Fruit fly (Drosophila melanogaster): ENCODE data around the gene CG11899.

Gene CG11899

DNA sequence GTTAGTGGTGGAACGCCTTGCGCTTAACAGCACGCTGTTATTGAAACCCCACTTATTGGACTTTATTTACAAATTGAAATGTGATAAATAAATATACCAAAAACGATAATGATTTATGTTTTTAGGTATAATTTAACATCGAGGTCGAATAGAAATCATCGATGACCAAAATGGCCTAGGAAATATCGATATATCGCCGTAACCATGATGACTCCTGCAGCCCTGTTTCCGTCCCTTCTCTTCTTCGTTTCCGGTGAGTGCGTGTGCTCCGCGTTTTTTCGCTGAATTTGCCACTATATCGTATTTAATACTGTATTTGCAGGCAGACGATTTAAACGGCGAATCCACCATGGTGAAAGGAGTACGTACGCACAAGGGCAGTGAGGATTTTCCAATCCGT, 19.7 kb downstream of the CG11899 start, which contains the start of gene eEF1gamma (continued):
- TF ChIP-seq CG12299 (tag; optimal IDR thresholded peaks at IDR 0.05) (peak; percentile 85), CG6254 (GFP tag; optimal IDR thresholded peaks at IDR 0.05) (peak; percentile 92), CG10321 (GFP tag; IDR thresholded peaks at IDR 0.05) (peak; percentile 77; the same call in 1 of the 2 replicates), jing (GFP tag; optimal IDR thresholded peaks at IDR 0.05) (peak; percentile 79), pan (optimal IDR thresholded peaks at IDR 0.05) (no peak), pan (GFP tag; optimal IDR thresholded peaks at IDR 0.05 in 1 of 2, IDR thresholded peaks at IDR 0.05 in 1 of 2) (peak in 1 of 2 experiments; percentile 94), klu (GFP tag; IDR thresholded peaks at IDR 0.05) (peak; percentile 74; the same call in 1 of the 2 replicates), ttk (GFP tag; IDR thresholded peaks at IDR 0.05) (peak; percentile 93), CG12391 (tag; optimal IDR thresholded peaks at IDR 0.05) (peak; percentile 95), CG4617 (GFP tag; optimal IDR thresholded peaks at IDR 0.05; ENCODE audit: borderline replicate concordance) (peak; percentile 84), CG14050 (GFP tag; IDR thresholded peaks at IDR 0.05) (peak; percentile 94), CG5180 (GFP tag; optimal IDR thresholded peaks at IDR 0.05) (peak; percentile 86), maf-S (GFP tag; optimal IDR thresholded peaks at IDR 0.05) (peak; percentile 93), bsh (GFP tag; optimal IDR thresholded peaks at IDR 0.05) (peak; percentile 59 to 90), hkb (optimal IDR thresholded peaks at IDR 0.05) (no peak), hkb (GFP tag; IDR thresholded peaks at IDR 0.05) (peak; percentile 95), inv (GFP tag; IDR thresholded peaks at IDR 0.05; ENCODE audit: partially characterized antibody) (peak; percentile 92), D (optimal IDR thresholded peaks at IDR 0.05) (no peak), D (GFP tag; optimal IDR thresholded peaks at IDR 0.05) (peak; percentile 95), Dp (GFP tag; optimal IDR thresholded peaks at IDR 0.05) (peak; percentile 52), CG2120 (GFP tag; optimal IDR thresholded peaks at IDR 0.05) (peak; percentile 85), CG34224 (GFP tag; IDR thresholded peaks at IDR 0.05; ENCODE audit: partially characterized antibody) (peak; percentile 91), CG7372 (GFP tag; IDR thresholded peaks at IDR 0.05) (peak; percentile 88), CG3163 (GFP tag; optimal IDR thresholded peaks at IDR 0.05) (peak; percentile 85), ranshi (GFP tag; IDR thresholded peaks at IDR 0.05) (peak; percentile 92), CG6654 (GFP tag; optimal IDR thresholded peaks at IDR 0.05) (peak; percentile 87), ab (GFP tag; optimal IDR thresholded peaks at IDR 0.05) (peak; percentile 68), CG12744 (GFP tag; optimal IDR thresholded peaks at IDR 0.05) (peak; percentile 95), nerfin-1 (tag; optimal IDR thresholded peaks at IDR 0.05) (peak; percentile 93), CG2202 (tag; optimal IDR thresholded peaks at IDR 0.05) (peak; percentile 92), gem (tag; optimal IDR thresholded peaks at IDR 0.05) (peak; percentile 84), HLH4C (GFP tag; IDR thresholded peaks at IDR 0.05; ENCODE audit: partially characterized antibody) (peak; percentile 95), sc (optimal IDR thresholded peaks at IDR 0.05) (no peak), sc (GFP tag; optimal IDR thresholded peaks at IDR 0.05) (peak; percentile 92), Myb (GFP tag; optimal IDR thresholded peaks at IDR 0.05) (peak; percentile 87), CG9727 (GFP tag; optimal IDR thresholded peaks at IDR 0.05) (peak; percentile 98), Xbp1 (GFP tag; optimal IDR thresholded peaks at IDR 0.05) (peak; percentile 93), Pdp1 (GFP tag; optimal IDR thresholded peaks at IDR 0.05) (peak; percentile 85 to 92), CG18476 (GFP tag; optimal IDR thresholded peaks at IDR 0.05) (peak; percentile 89), CG17186 (GFP tag; optimal IDR thresholded peaks at IDR 0.05) (peak; percentile 100), cad (GFP tag; optimal IDR thresholded peaks at IDR 0.05) (no peak), CG17328 (GFP tag; IDR thresholded peaks at IDR 0.05) (peak; percentile 97), YL-1 (GFP tag; optimal IDR thresholded peaks at IDR 0.05) (peak; percentile 99), Sry-δ (GFP tag; optimal IDR thresholded peaks at IDR 0.05) (peak; percentile 95), peb (GFP tag; IDR thresholded peaks at IDR 0.05) (peak; percentile 89), B-H2 (GFP tag; optimal IDR thresholded peaks at IDR 0.05) (peak; percentile 96), CG8765 (GFP tag; IDR thresholded peaks at IDR 0.05) (peak; percentile 84), Deaf1 (tag; optimal IDR thresholded peaks at IDR 0.05) (peak; percentile 70), sisA (GFP tag; IDR thresholded peaks at IDR 0.05) (peak; percentile 69), CG15073 (GFP tag; optimal IDR thresholded peaks at IDR 0.05) (peak; percentile 15), mam (GFP tag; optimal IDR thresholded peaks at IDR 0.05) (peak; percentile 88), luna (GFP tag; optimal IDR thresholded peaks at IDR 0.05) (peak; percentile 93)

Measured in whole organism, embryonic.